Worm (Caenorhabditis elegans) whole organism, L1 larva: ENCODE results near the gene F42G2.2.

Experiments
- ceh-82 ChIP-seq, 3 experiments: fragments of 150-350 bp in 1 of 3; sonication (generic microtip) in 2 of 3; optimal IDR thresholded peaks; 2 replicates each; lab custom pipeline; 2014 to 2017; ENCODE audit warnings: missing biosample characterization in 3 of 3, missing genetic modification characterization in 3 of 3
- fos-1 ChIP-seq: fragments of 150-350 bp; optimal IDR thresholded peaks from 2 replicates; lab custom pipeline; 2014; ENCODE audit warnings: missing biosample characterization, missing genetic modification characterization
- mdl-1 ChIP-seq, 2 experiments: fragments of 150-350 bp; optimal IDR thresholded peaks; 2 replicates each; lab custom pipeline; 2014 to 2017; ENCODE audit warnings: missing biosample characterization in 2 of 2, missing genetic modification characterization in 2 of 2, inconsistent platforms in 1 of 2
- nhr-84 ChIP-seq: sonication (generic microtip); optimal IDR thresholded peaks from 2 replicates; lab custom pipeline; 2017; ENCODE audit warnings: missing biosample characterization, missing genetic modification characterization
- sox-4 ChIP-seq: sonication (generic microtip); optimal IDR thresholded peaks from 2 replicates; lab custom pipeline; 2016; ENCODE audit warnings: missing genetic modification characterization, missing compliant biosample characterization

DNA sequence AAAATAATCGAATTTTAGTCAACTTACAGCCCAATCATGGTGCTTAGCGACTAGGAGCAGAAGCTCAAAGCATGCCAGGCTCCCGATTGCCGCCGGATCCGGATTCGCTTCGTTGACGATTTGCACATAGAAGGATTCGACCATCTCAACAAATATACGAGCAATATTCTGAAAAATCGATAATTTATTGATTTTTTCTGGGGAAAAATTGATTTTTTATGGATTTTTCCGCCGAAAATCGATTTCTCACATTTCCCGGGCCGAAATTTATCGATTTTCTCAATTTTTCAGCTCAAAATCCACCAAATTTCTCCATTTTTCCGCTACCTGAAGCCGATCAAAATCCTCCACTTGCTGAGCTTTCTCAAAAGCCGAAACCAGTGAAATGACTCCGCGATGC lies 46.9 kb downstream of the F42G2.2 start:
- TF ChIP-seq nhr-84 (tag; lab: Kevin White, UChicago) (no peak), ceh-82 (tag; optimal IDR thresholded peaks at IDR 0.05; lab: Kevin White, UChicago) (no peak), fos-1 (no peak), mdl-1 (tag; optimal IDR thresholded peaks at IDR 0.05; lab: Kevin White, UChicago) (no peak), sox-4 (no peak)
